Worm (Caenorhabditis elegans): ENCODE data around the gene F07E5.13.

DNA sequence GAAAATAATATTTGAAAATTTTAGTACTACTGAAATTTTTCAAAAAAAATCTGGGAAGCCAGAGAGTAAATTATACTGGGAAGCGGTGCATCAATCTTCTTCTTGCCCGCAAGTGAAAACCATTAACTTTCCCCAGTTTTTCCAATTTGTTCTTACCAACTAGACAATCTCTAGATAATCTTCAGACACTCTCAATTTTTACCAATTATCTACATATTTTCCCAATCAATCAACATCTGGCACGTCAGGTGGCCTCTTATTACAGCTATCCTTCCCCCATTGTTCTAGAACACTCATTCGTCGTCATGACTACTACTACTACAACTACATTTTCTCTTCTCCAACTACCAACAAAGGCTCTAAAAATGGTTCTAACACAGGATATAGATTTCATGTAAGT lies 608 bp upstream of the F07E5.13 start, which contains the start of gene fbxb-6:
- TF ChIP-seq W03F9.2 (tag; optimal IDR thresholded peaks at IDR 0.05) (no peak), him-1 (tag; optimal IDR thresholded peaks at IDR 0.05) (no peak)
